Worm (Caenorhabditis elegans): ENCODE measurements around the gene glna-2.

- TF ChIP-seq snpc-4 (GFP tag; optimal IDR thresholded peaks at IDR 0.05) (no peak), snpc-4 (tag; optimal IDR thresholded peaks at IDR 0.05) (no peak), fkh-3 (tag; optimal IDR thresholded peaks at IDR 0.05) (no peak), lin-35 (GFP tag; optimal IDR thresholded peaks at IDR 0.05) (no peak), cebp-2 (GFP tag; IDR thresholded peaks at IDR 0.05) (no peak), nhr-120 (GFP tag; IDR thresholded peaks at IDR 0.05) (no peak), ztf-26 (tag; optimal IDR thresholded peaks at IDR 0.05) (no peak)
Observed at ce11 chrII:8022461-8022860, 14.0 kb downstream of the glna-2 start, which contains the start of gene hda-2.

Data from whole organism, young adult.